Worm (Caenorhabditis elegans) whole organism, L1 larva: ENCODE data around the gene F07B7.7.

Experiments
- C16A3.4 ChIP-seq: fragments of 150-350 bp; optimal IDR thresholded peaks from 2 replicates; lab custom pipeline; 2014; ENCODE audit warnings: missing biosample characterization, missing genetic modification characterization
- F16B12.6 ChIP-seq: fragments of 150-350 bp; optimal IDR thresholded peaks from 2 replicates; lab custom pipeline; 2014; ENCODE audit warnings: missing biosample characterization, missing genetic modification characterization
- alr-1 ChIP-seq: fragments of 200-800 bp; sonication (Bioruptor generic); optimal IDR thresholded peaks from 2 replicates; lab custom pipeline; 2018; ENCODE audit warnings: borderline replicate concordance, mild to moderate bottlenecking, missing genetic modification characterization, missing compliant biosample characterization
- aly-2 ChIP-seq: fragments of 150-350 bp; optimal IDR thresholded peaks from 2 replicates; lab custom pipeline; 2014; ENCODE audit warnings: missing biosample characterization, missing genetic modification characterization
- blmp-1 ChIP-seq: fragments of 150-350 bp; optimal IDR thresholded peaks from 2 replicates; lab custom pipeline; 2014; ENCODE audit warnings: missing biosample characterization, missing genetic modification characterization
- ceh-90 ChIP-seq: sonication (generic microtip); optimal IDR thresholded peaks from 2 replicates; lab custom pipeline; 2016; ENCODE audit warnings: missing genetic modification characterization, missing compliant biosample characterization
- dsc-1 ChIP-seq: sonication (generic microtip); optimal IDR thresholded peaks from 2 replicates; lab custom pipeline; 2016; ENCODE audit warnings: mild to moderate bottlenecking, missing genetic modification characterization, missing compliant biosample characterization
- efl-1 ChIP-seq, 4 experiments: fragments of 150-350 bp; optimal IDR thresholded peaks in 3 of 4; peaks in 1 of 4; 1 replicate in 1 of 4; 2 replicates in 3 of 4; lab custom pipeline; 2014; ENCODE audit warnings: missing biosample characterization in 2 of 4, missing genetic modification characterization in 2 of 4, missing genetic modification reagents in 2 of 4
- egl-27 ChIP-seq, 2 experiments: fragments of 150-350 bp in 1 of 2; sonication (generic microtip); optimal IDR thresholded peaks; 3 replicates each; lab custom pipeline; 2017 to 2018; ENCODE audit warnings: missing biosample characterization in 2 of 2, missing genetic modification characterization in 2 of 2, missing genetic modification reagents in 2 of 2
- elt-2 ChIP-seq: sonication (generic microtip); optimal IDR thresholded peaks from 2 replicates; lab custom pipeline; 2016; ENCODE audit warnings: missing genetic modification characterization, mild to moderate bottlenecking, inconsistent platforms, missing compliant biosample characterization, missing genetic modification reagents
- elt-3 ChIP-seq, 6 experiments: fragments of 150-350 bp in 1 of 6; sonication (generic microtip); optimal IDR thresholded peaks; 2 replicates each; lab custom pipeline; 2017 to 2018; ENCODE audit warnings: missing biosample characterization in 6 of 6, missing genetic modification characterization in 6 of 6, inconsistent platforms in 1 of 6
- ets-5 ChIP-seq: fragments of 200-800 bp; sonication (Bioruptor generic); IDR thresholded peaks from 2 replicates; pipeline ENCODE4 v1.3.6; 2022; ENCODE audit warnings: missing genetic modification characterization, missing compliant biosample characterization
- fkh-10 ChIP-seq: sonication (generic microtip); optimal IDR thresholded peaks from 2 replicates; lab custom pipeline; 2017; ENCODE audit warnings: missing biosample characterization, missing genetic modification reagents, missing genetic modification characterization
- fkh-8 ChIP-seq: sonication (generic microtip); optimal IDR thresholded peaks from 2 replicates; lab custom pipeline; 2016; ENCODE audit warnings: mild to moderate bottlenecking, missing genetic modification characterization, missing compliant biosample characterization
- fos-1 ChIP-seq: fragments of 150-350 bp; optimal IDR thresholded peaks from 2 replicates; lab custom pipeline; 2014; ENCODE audit warnings: missing biosample characterization, missing genetic modification characterization
- hlh-4 ChIP-seq: sonication (generic microtip); optimal IDR thresholded peaks from 2 replicates; lab custom pipeline; 2016; ENCODE audit warnings: mild to moderate bottlenecking, missing genetic modification characterization, missing compliant biosample characterization
- hpl-2 ChIP-seq: fragments of 150-350 bp; optimal IDR thresholded peaks from 2 replicates; lab custom pipeline; 2014; ENCODE audit warnings: missing biosample characterization, missing genetic modification reagents, missing genetic modification characterization
- isw-1 ChIP-seq: fragments of 200-800 bp; sonication (Bioruptor generic); IDR thresholded peaks from 2 replicates; pipeline ENCODE4 v1.3.6; 2022; ENCODE audit warnings: missing genetic modification characterization, missing compliant biosample characterization
- jun-1 ChIP-seq: fragments of 150-350 bp; optimal IDR thresholded peaks from 2 replicates; lab custom pipeline; 2014; ENCODE audit warnings: missing biosample characterization, missing genetic modification reagents, missing genetic modification characterization
- lin-14 ChIP-seq: fragments of 200-800 bp; sonication (Bioruptor generic); optimal IDR thresholded peaks from 2 replicates; lab custom pipeline; 2018; ENCODE audit warnings: mild to moderate bottlenecking, missing genetic modification characterization, moderate library complexity, missing compliant biosample characterization
- lsy-2 ChIP-seq, 2 experiments: fragments of 150-350 bp; optimal IDR thresholded peaks; 2 replicates each; lab custom pipeline; 2014; ENCODE audit warnings: missing biosample characterization in 2 of 2, missing genetic modification characterization in 2 of 2
- mdl-1 ChIP-seq, 2 experiments: fragments of 150-350 bp; optimal IDR thresholded peaks; 2 replicates each; lab custom pipeline; 2014 to 2017; ENCODE audit warnings: missing biosample characterization in 2 of 2, missing genetic modification characterization in 2 of 2, inconsistent platforms in 1 of 2
- mep-1 ChIP-seq: fragments of 150-350 bp; optimal IDR thresholded peaks from 2 replicates; lab custom pipeline; 2014; ENCODE audit warnings: missing biosample characterization, missing genetic modification characterization
- nhr-237 ChIP-seq: fragments of 150-350 bp; optimal IDR thresholded peaks from 2 replicates; lab custom pipeline; 2014; ENCODE audit warnings: missing biosample characterization, missing genetic modification characterization
- nhr-71 ChIP-seq: sonication (generic microtip); optimal IDR thresholded peaks from 2 replicates; lab custom pipeline; 2016; ENCODE audit warnings: mild to moderate bottlenecking, missing genetic modification characterization, moderate library complexity, missing compliant biosample characterization
- nhr-85 ChIP-seq: sonication (generic microtip); peaks from one replicate; lab custom pipeline; 2016; ENCODE audit warnings: missing genetic modification characterization, inconsistent platforms, missing compliant biosample characterization
- pax-3 ChIP-seq: fragments of 200-800 bp; sonication (Bioruptor generic); optimal IDR thresholded peaks from 2 replicates; lab custom pipeline; 2018; ENCODE audit warnings: mild to moderate bottlenecking, missing genetic modification characterization, moderate library complexity, missing compliant biosample characterization
- pqm-1 ChIP-seq: sonication (generic microtip); optimal IDR thresholded peaks from 3 replicates; lab custom pipeline; 2017; ENCODE audit warnings: missing biosample characterization, missing genetic modification characterization
- skn-1 ChIP-seq: fragments of 150-350 bp; optimal IDR thresholded peaks from 2 replicates; lab custom pipeline; 2014; ENCODE audit warnings: missing biosample characterization, missing genetic modification characterization
- snpc-4 ChIP-seq: fragments of 150-350 bp; optimal IDR thresholded peaks from 2 replicates; lab custom pipeline; 2014; ENCODE audit warnings: missing biosample characterization, missing genetic modification characterization
- tbx-2 ChIP-seq: sonication (generic microtip); optimal IDR thresholded peaks from 2 replicates; lab custom pipeline; 2016; ENCODE audit warnings: missing genetic modification characterization, missing compliant biosample characterization
- tlp-1 ChIP-seq: fragments of 150-350 bp; optimal IDR thresholded peaks from 2 replicates; lab custom pipeline; 2014; ENCODE audit warnings: missing biosample characterization, missing genetic modification characterization
- vab-15 ChIP-seq: sonication (generic microtip); optimal IDR thresholded peaks from 2 replicates; lab custom pipeline; 2017; ENCODE audit warnings: missing genotype, mild to moderate bottlenecking, missing genetic modification characterization, missing compliant biosample characterization
- ztf-11 ChIP-seq, 2 experiments: sonication (generic microtip); optimal IDR thresholded peaks; 2 replicates each; lab custom pipeline; 2016 to 2017; ENCODE audit warnings: missing genetic modification characterization in 2 of 2, missing biosample characterization in 1 of 2, missing compliant biosample characterization in 1 of 2

F07B7.7 gene

ce11 chrV:8795499-8795898 lies 39.9 kb upstream of the F07B7.7 start:
- TF ChIP-seq lin-14 (GFP tag; lab: Kevin White, UChicago) (peak; percentile 1), snpc-4 (tag; lab: Kevin White, UChicago) (no peak), fkh-10 (no peak), aly-2 (no peak), vab-15 (tag; lab: Kevin White, UChicago) (no peak), egl-27 (tag; optimal IDR thresholded peaks at IDR 0.05; lab: Kevin White, UChicago) (no peak), pqm-1 (tag; lab: Kevin White, UChicago) (peak; percentile 12), fkh-8 (tag; lab: Kevin White, UChicago) (no peak), elt-2 (tag; lab: Kevin White, UChicago) (peak; percentile 55), isw-1 (GFP tag; lab: Robert Waterston, UW) (no peak), efl-1 (optimal IDR thresholded peaks at IDR 0.05; lab: Kevin White, UChicago) (no peak), efl-1 (GFP tag; optimal IDR thresholded peaks at IDR 0.05 in 1 of 2; lab: Kevin White, UChicago) (peak in 1 of 2 experiments; percentile 3), mep-1 (tag; lab: Kevin White, UChicago) (no peak), ztf-11 (tag; optimal IDR thresholded peaks at IDR 0.05; lab: Kevin White, UChicago) (no peak), C16A3.4 (tag; lab: Kevin White, UChicago) (no peak)

- TF ChIP-seq efl-1 (optimal IDR thresholded peaks at IDR 0.05; lab: Kevin White, UChicago), result no peak
- TF ChIP-seq efl-1 (GFP tag; optimal IDR thresholded peaks at IDR 0.05 in 1 of 2; lab: Kevin White, UChicago), result peak in 1 of 2 experiments; percentile 75
- TF ChIP-seq alr-1 (tag; lab: Kevin White, UChicago), result no peak
These were observed 39.2 kb upstream of the F07B7.7 start for ce11 chrV:8796246-8796645.

- TF ChIP-seq efl-1 (optimal IDR thresholded peaks at IDR 0.05; lab: Kevin White, UChicago) (no peak), efl-1 (GFP tag; optimal IDR thresholded peaks at IDR 0.05 in 1 of 2; lab: Kevin White, UChicago) (peak in 1 of 2 experiments; percentile 49), dsc-1 (tag; lab: Kevin White, UChicago) (peak; percentile 28), lin-14 (GFP tag; lab: Kevin White, UChicago) (peak; percentile 5), mdl-1 (tag; optimal IDR thresholded peaks at IDR 0.05; lab: Kevin White, UChicago) (no peak), skn-1 (tag; lab: Kevin White, UChicago) (no peak), elt-3 (tag; optimal IDR thresholded peaks at IDR 0.05; lab: Kevin White, UChicago) (no peak), vab-15 (tag; lab: Kevin White, UChicago) (no peak), ets-5 (GFP tag; lab: Robert Waterston, UW) (no peak), pax-3 (tag; lab: Kevin White, UChicago) (no peak), snpc-4 (tag; lab: Kevin White, UChicago) (no peak)
These were observed 38.5 kb upstream of the F07B7.7 start for ce11 chrV:8796889-8797288.

- TF ChIP-seq ztf-11 (tag; optimal IDR thresholded peaks at IDR 0.05; lab: Kevin White, UChicago), result no peak
- no peak for TF ChIP-seq nhr-85 (tag; lab: Kevin White, UChicago)
- no peak for TF ChIP-seq hpl-2 (GFP tag; lab: Kevin White, UChicago)
- no peak for TF ChIP-seq ceh-90 (tag; lab: Kevin White, UChicago)
- no peak for TF ChIP-seq fos-1
- TF ChIP-seq fkh-8 (tag; lab: Kevin White, UChicago), result no peak
- TF ChIP-seq tbx-2 (tag; lab: Kevin White, UChicago), result no peak
- TF ChIP-seq nhr-71 (tag; lab: Kevin White, UChicago), result no peak
These were observed 36.9 kb upstream of the F07B7.7 start for ce11 chrV:8798470-8798869.

- TF ChIP-seq blmp-1 (tag; lab: Kevin White, UChicago) (peak; percentile 30), F16B12.6 (tag; lab: Kevin White, UChicago) (no peak), nhr-237 (tag; lab: Kevin White, UChicago) (no peak), nhr-85 (tag; lab: Kevin White, UChicago) (no peak), lin-14 (GFP tag; lab: Kevin White, UChicago) (peak; percentile 30), jun-1 (tag; lab: Kevin White, UChicago) (no peak), tlp-1 (tag; lab: Kevin White, UChicago) (no peak), lsy-2 (tag; optimal IDR thresholded peaks at IDR 0.05; lab: Kevin White, UChicago) (peak in 1 of 2 experiments; percentile 13), hlh-4 (tag; lab: Kevin White, UChicago) (no peak)
These were observed 36.1 kb upstream of the F07B7.7 start for ce11 chrV:8799293-8799812.
